Fruit fly (Drosophila melanogaster) whole organism, embryonic: ENCODE data around the gene CG15923.
A peak's percentile ranks its signal among the peaks of the same experiment; 100 is the strongest.

Experiments
- BtbVII ChIP-seq: fragments of 200-800 bp; sonication (Bioruptor generic); optimal IDR thresholded peaks from 3 replicates; lab custom pipeline; 2017; ENCODE audit warnings: missing biosample characterization, mild to moderate bottlenecking, missing genetic modification characterization
- CG11695 ChIP-seq: fragments of 200-800 bp; sonication (Bioruptor generic); IDR thresholded peaks from 3 replicates; pipeline ENCODE4 v1.3.6; 2022; ENCODE audit warnings: missing biosample characterization, missing genetic modification characterization
- CG1233 ChIP-seq: fragments of 200-800 bp; sonication (Bioruptor generic); optimal IDR thresholded peaks from 4 replicates; lab custom pipeline; 2018; ENCODE audit warnings: missing biosample characterization, mild to moderate bottlenecking, missing genetic modification characterization
- CG12391 ChIP-seq: fragments of 200-800 bp; sonication (Bioruptor generic); optimal IDR thresholded peaks from 3 replicates; lab custom pipeline; 2018; ENCODE audit warnings: missing biosample characterization, mild to moderate bottlenecking, missing genetic modification characterization, moderate library complexity
- CG12769 ChIP-seq: fragments of 200-800 bp; sonication (Bioruptor generic); optimal IDR thresholded peaks from 2 replicates; lab custom pipeline; 2019; ENCODE audit warnings: missing biosample characterization, mild to moderate bottlenecking, missing genetic modification characterization, moderate library complexity
- CG13296 ChIP-seq: fragments of 200-800 bp; sonication (Bioruptor generic); optimal IDR thresholded peaks from 3 replicates; lab custom pipeline; 2018; ENCODE audit warnings: missing biosample characterization, mild to moderate bottlenecking, missing genetic modification characterization
- CG17359 ChIP-seq: fragments of 200-800 bp; sonication (Bioruptor generic); optimal IDR thresholded peaks from 3 replicates; lab custom pipeline; 2018; ENCODE audit warnings: missing biosample characterization, mild to moderate bottlenecking, missing genetic modification characterization, moderate library complexity
- CG17912 ChIP-seq: fragments of 200-800 bp; sonication (Bioruptor generic); optimal IDR thresholded peaks from 2 replicates; lab custom pipeline; 2018; ENCODE audit warnings: missing biosample characterization, mild to moderate bottlenecking, missing genetic modification characterization
- CG18262 ChIP-seq: fragments of 200-800 bp; optimal IDR thresholded peaks from 3 replicates; lab custom pipeline; 2019; ENCODE audit warnings: missing biosample characterization, mild to moderate bottlenecking, missing genetic modification characterization, moderate library complexity
- CG2875 ChIP-seq: fragments of 200-800 bp; sonication (Bioruptor generic); optimal IDR thresholded peaks from 2 replicates; lab custom pipeline; 2017; ENCODE audit warnings: missing biosample characterization, mild to moderate bottlenecking, missing genetic modification characterization, missing genetic modification reagents
- CG33213 ChIP-seq: fragments of 200-800 bp; sonication (Bioruptor generic); optimal IDR thresholded peaks from 3 replicates; lab custom pipeline; 2016; ENCODE audit warnings: missing biosample characterization, missing genetic modification characterization
- CG3847 ChIP-seq: fragments of 200-800 bp; sonication (Bioruptor generic); IDR thresholded peaks from 2 replicates; pipeline ENCODE4 v1.3.6; 2022; ENCODE audit warnings: missing biosample characterization, missing genetic modification characterization
- CG3995 ChIP-seq: fragments of 200-800 bp; sonication (Bioruptor generic); optimal IDR thresholded peaks from 3 replicates; lab custom pipeline; 2016; ENCODE audit warnings: missing biosample characterization, missing genetic modification characterization
- CG4328 ChIP-seq: fragments of 200-800 bp; sonication (Bioruptor generic); optimal IDR thresholded peaks from 3 replicates; lab custom pipeline; 2017; ENCODE audit warnings: missing biosample characterization, missing genetic modification reagents, missing genetic modification characterization
- CG4617 ChIP-seq: fragments of 200-800 bp; sonication (Bioruptor generic); optimal IDR thresholded peaks from 3 replicates; lab custom pipeline; 2016; ENCODE audit warnings: missing biosample characterization, missing genetic modification characterization, borderline replicate concordance
- CG5245 ChIP-seq: fragments of 200-800 bp; sonication (Bioruptor generic); optimal IDR thresholded peaks from 3 replicates; lab custom pipeline; 2016; ENCODE audit warnings: missing biosample characterization, missing genetic modification characterization
- CG7271 ChIP-seq: fragments of 200-800 bp; sonication (Bioruptor generic); optimal IDR thresholded peaks from 2 replicates; lab custom pipeline; 2018; ENCODE audit warnings: missing biosample characterization, mild to moderate bottlenecking, missing genetic modification characterization, moderate library complexity
- CG7745 ChIP-seq: fragments of 200-800 bp; sonication (Bioruptor generic); optimal IDR thresholded peaks from 2 replicates; lab custom pipeline; 2018; ENCODE audit warnings: missing biosample characterization, mild to moderate bottlenecking, missing genetic modification characterization, moderate library complexity
- CG8089 ChIP-seq: fragments of 200-800 bp; sonication (Bioruptor generic); optimal IDR thresholded peaks from 3 replicates; lab custom pipeline; 2016; ENCODE audit warnings: missing biosample characterization, missing genetic modification characterization
- CG9609 ChIP-seq: fragments of 200-800 bp; sonication (Bioruptor generic); optimal IDR thresholded peaks from 3 replicates; lab custom pipeline; 2016; ENCODE audit warnings: missing biosample characterization, missing genetic modification characterization
- CG9727 ChIP-seq: fragments of 200-800 bp; sonication (Bioruptor generic); optimal IDR thresholded peaks from 3 replicates; lab custom pipeline; 2017; ENCODE audit warnings: missing biosample characterization, mild to moderate bottlenecking, missing genetic modification characterization
- Dbx ChIP-seq: fragments of 200-800 bp; sonication (Bioruptor generic); IDR thresholded peaks from 3 replicates; pipeline ENCODE4 v1.3.6; 2022; ENCODE audit warnings: missing biosample characterization, missing genetic modification characterization
- Elba2 ChIP-seq: fragments of 200-800 bp; sonication (Bioruptor generic); optimal IDR thresholded peaks from 3 replicates; lab custom pipeline; 2016; ENCODE audit warnings: missing biosample characterization, missing genetic modification characterization
- Gug ChIP-seq: fragments of 200-800 bp; sonication (Bioruptor generic); IDR thresholded peaks from 4 replicates; pipeline ENCODE4 v1.3.6; 2022; ENCODE audit warnings: missing biosample characterization, missing genetic modification characterization
- Hand ChIP-seq: fragments of 200-800 bp; sonication (Bioruptor generic); optimal IDR thresholded peaks from 2 replicates; lab custom pipeline; 2017; ENCODE audit warnings: mild to moderate bottlenecking, missing biosample characterization, missing genetic modification reagents, missing genetic modification characterization
- HmgD ChIP-seq: fragments of 200-800 bp; sonication (Bioruptor generic); optimal IDR thresholded peaks from 3 replicates; lab custom pipeline; 2016; ENCODE audit warnings: missing biosample characterization, missing genetic modification characterization
- Hmr ChIP-seq: fragments of 200-800 bp; sonication (Bioruptor generic); optimal IDR thresholded peaks from 3 replicates; lab custom pipeline; 2017; ENCODE audit warnings: mild to moderate bottlenecking, missing biosample characterization, missing genetic modification reagents, missing genetic modification characterization
- Hr51 ChIP-seq, 2 experiments: fragments of 200-800 bp; sonication (Bioruptor generic); optimal IDR thresholded peaks; 2 replicates in 1 of 2; 3 replicates in 1 of 2; lab custom pipeline; 2016 to 2018; ENCODE audit warnings: missing biosample characterization in 2 of 2, missing genetic modification characterization in 2 of 2, mild to moderate bottlenecking in 1 of 2, moderate library complexity in 1 of 2
- Hsf ChIP-seq: fragments of 200-800 bp; sonication (Bioruptor generic); optimal IDR thresholded peaks from 3 replicates; lab custom pipeline; 2016; ENCODE audit warnings: missing biosample characterization, missing genetic modification characterization
- MTF-1 ChIP-seq: fragments of 200-800 bp; sonication (Bioruptor generic); optimal IDR thresholded peaks from 2 replicates; lab custom pipeline; 2018; ENCODE audit warnings: missing biosample characterization, mild to moderate bottlenecking, missing genetic modification characterization, borderline replicate concordance
- Max ChIP-seq: fragments of 200-800 bp; sonication (Bioruptor generic); optimal IDR thresholded peaks from 2 replicates; lab custom pipeline; 2016; ENCODE audit warnings: missing biosample characterization, mild to moderate bottlenecking, missing genetic modification characterization
- Med ChIP-seq: fragments of 200-800 bp; sonication (Bioruptor generic); peaks from one replicate; lab custom pipeline; 2016; ENCODE audit warnings: missing biosample characterization, missing genetic modification characterization, mild to moderate bottlenecking, inconsistent platforms, moderate library complexity
- Scr ChIP-seq: fragments of 200-800 bp; sonication (Bioruptor generic); IDR thresholded peaks from 2 replicates; pipeline ENCODE4 v1.3.6; 2022; ENCODE audit warnings: missing biosample characterization, missing genetic modification characterization; ENCODE audit not compliant: partially characterized antibody
- bab2 ChIP-seq: fragments of 200-800 bp; sonication (Bioruptor generic); optimal IDR thresholded peaks from 2 replicates; lab custom pipeline; 2016; ENCODE audit warnings: missing biosample characterization, missing genetic modification characterization
- dmrt99B ChIP-seq: fragments of 200-800 bp; sonication (Bioruptor generic); optimal IDR thresholded peaks from 2 replicates; lab custom pipeline; 2018; ENCODE audit warnings: missing biosample characterization, mild to moderate bottlenecking, missing genetic modification characterization, moderate library complexity
- fd96Cb ChIP-seq: fragments of 200-800 bp; sonication (Bioruptor generic); optimal IDR thresholded peaks from 2 replicates; lab custom pipeline; 2018; ENCODE audit warnings: missing biosample characterization, mild to moderate bottlenecking, missing genetic modification characterization, moderate library complexity
- hb ChIP-seq: fragments of 200-800 bp; sonication (Bioruptor generic); IDR thresholded peaks from 3 replicates; pipeline ENCODE4 v1.3.6; 2022; ENCODE audit warnings: missing biosample characterization, missing genetic modification characterization; ENCODE audit not compliant: partially characterized antibody
- hbn ChIP-seq: fragments of 200-800 bp; sonication (Bioruptor generic); IDR thresholded peaks from 2 replicates; pipeline ENCODE4 v1.3.6; 2022; ENCODE audit warnings: missing biosample characterization, missing genetic modification characterization; ENCODE audit not compliant: partially characterized antibody
- kay ChIP-seq: fragments of 200-800 bp; sonication (Bioruptor generic); optimal IDR thresholded peaks from 2 replicates; lab custom pipeline; 2016; ENCODE audit warnings: missing biosample characterization, missing genetic modification characterization
- ken ChIP-seq: fragments of 200-800 bp; sonication (Bioruptor generic); IDR thresholded peaks from 3 replicates; pipeline ENCODE4 v1.3.6; 2022; ENCODE audit warnings: missing biosample characterization, missing genetic modification characterization
- klu ChIP-seq: fragments of 200-800 bp; sonication (Bioruptor generic); IDR thresholded peaks from 2 replicates; pipeline ENCODE4 v1.3.6; 2022; ENCODE audit warnings: missing biosample characterization, missing genetic modification characterization
- maf-S ChIP-seq: fragments of 200-800 bp; sonication (Bioruptor generic); optimal IDR thresholded peaks from 2 replicates; lab custom pipeline; 2016; ENCODE audit warnings: missing biosample characterization, missing genetic modification characterization
- pzg ChIP-seq: fragments of 200-800 bp; sonication (Bioruptor generic); optimal IDR thresholded peaks from 3 replicates; lab custom pipeline; 2018; ENCODE audit warnings: missing biosample characterization, mild to moderate bottlenecking, missing genetic modification characterization, moderate library complexity
- sisA ChIP-seq: fragments of 200-800 bp; sonication (Bioruptor generic); IDR thresholded peaks from 2 replicates; pipeline ENCODE4 v1.3.6; 2022; ENCODE audit warnings: missing biosample characterization, missing genetic modification characterization
- slbo ChIP-seq: fragments of 200-800 bp; sonication (Bioruptor generic); IDR thresholded peaks from 2 replicates; pipeline ENCODE4 v1.3.6; 2022; ENCODE audit warnings: missing biosample characterization, missing genetic modification characterization
- tio ChIP-seq: fragments of 200-800 bp; sonication (Bioruptor generic); optimal IDR thresholded peaks from 2 replicates; lab custom pipeline; 2017; ENCODE audit warnings: missing biosample characterization, missing genetic modification characterization, inconsistent platforms
- tup ChIP-seq: fragments of 200-800 bp; sonication (Bioruptor generic); optimal IDR thresholded peaks from 2 replicates; lab custom pipeline; 2016; ENCODE audit warnings: missing biosample characterization, mild to moderate bottlenecking, missing genetic modification characterization, moderate library complexity
- twi ChIP-seq: fragments of 200-800 bp; optimal IDR thresholded peaks from 2 replicates; lab custom pipeline; 2019; ENCODE audit warnings: missing biosample characterization, mild to moderate bottlenecking, missing genetic modification characterization, moderate library complexity
- vnd ChIP-seq: fragments of 200-800 bp; sonication (Bioruptor generic); IDR thresholded peaks from 3 replicates; pipeline ENCODE4 v1.3.6; 2022; ENCODE audit warnings: missing biosample characterization, missing genetic modification characterization; ENCODE audit not compliant: partially characterized antibody
- wor ChIP-seq: fragments of 200-800 bp; sonication (Bioruptor generic); IDR thresholded peaks from 2 replicates; pipeline ENCODE4 v1.3.6; 2022; ENCODE audit warnings: missing biosample characterization, missing genetic modification characterization

CG15923 gene

dm6 chr3R:20588480-20588785 lies 28.3 kb downstream of the CG15923 start, which contains the start of gene Srp72 (continued):
- TF ChIP-seq CG17912 (GFP tag; lab: Kevin White, UChicago) (no peak), CG4328 (GFP tag; lab: Kevin White, UChicago) (peak; percentile 29), CG11695 (GFP tag; lab: Robert Waterston, UW) (peak; percentile 68; the same call in 2 of the 3 replicates), CG18262 (tag; lab: Kevin White, UChicago) (peak; percentile 34), CG5245 (GFP tag; lab: Kevin White, UChicago) (peak; percentile 34), CG2875 (peak; percentile 16), kay (GFP tag; lab: Kevin White, UChicago) (peak; percentile 10), fd96Cb (tag; lab: Kevin White, UChicago) (peak; percentile 52), CG9727 (peak; percentile 66), maf-S (GFP tag; lab: Kevin White, UChicago) (no peak), Gug (peak; percentile 48; the same call in 1 of the 4 replicates), hbn (GFP tag; lab: Robert Waterston, UW) (no peak), vnd (no peak), tup (GFP tag; lab: Kevin White, UChicago) (peak; percentile 16), CG12769 (tag; lab: Kevin White, UChicago) (no peak), dmrt99B (tag; lab: Kevin White, UChicago) (peak; percentile 37), CG7745 (tag; lab: Kevin White, UChicago) (peak; percentile 91), CG4617 (GFP tag; lab: Kevin White, UChicago) (peak; percentile 11), CG13296 (GFP tag; lab: Kevin White, UChicago) (peak; percentile 22), CG33213 (GFP tag; lab: Kevin White, UChicago) (peak; percentile 18), CG1233 (GFP tag; lab: Kevin White, UChicago) (peak; percentile 26), hb (GFP tag; lab: Robert Waterston, UW) (no peak), CG3847 (GFP tag; lab: Robert Waterston, UW) (peak; percentile 62), Hsf (GFP tag; lab: Kevin White, UChicago) (peak; percentile 48), HmgD (GFP tag; lab: Kevin White, UChicago) (no peak), Med (GFP tag; lab: Kevin White, UChicago) (peak; percentile 86), pzg (GFP tag; lab: Kevin White, UChicago) (peak; percentile 35), tio (GFP tag; lab: Kevin White, UChicago) (peak; percentile 29), CG8089 (GFP tag; lab: Kevin White, UChicago) (no peak), slbo (peak; percentile 70), klu (GFP tag; lab: Robert Waterston, UW) (no peak), ken (peak; percentile 62), Scr (GFP tag; lab: Robert Waterston, UW) (no peak), Hand (GFP tag; lab: Kevin White, UChicago) (no peak), wor (GFP tag; lab: Robert Waterston, UW) (no peak), Elba2 (GFP tag; lab: Kevin White, UChicago) (no peak), bab2 (GFP tag; lab: Kevin White, UChicago) (peak; percentile 20), Hmr (GFP tag; lab: Kevin White, UChicago) (peak; percentile 37), CG9609 (no peak), sisA (GFP tag; lab: Robert Waterston, UW) (peak; percentile 37; the same call in 1 of the 2 replicates), CG7271 (tag; lab: Kevin White, UChicago) (no peak), MTF-1 (no peak), twi (peak; percentile 28), CG17359 (tag; lab: Kevin White, UChicago) (peak; percentile 60), CG3995 (GFP tag; lab: Kevin White, UChicago) (peak; percentile 21), BtbVII (GFP tag; lab: Kevin White, UChicago) (no peak), Dbx (peak; percentile 54; the same call in 2 of the 3 replicates), Max (GFP tag; lab: Kevin White, UChicago) (peak; percentile 50), Hr51 (GFP tag; optimal IDR thresholded peaks at IDR 0.05; lab: Kevin White, UChicago) (peak; percentile 19 to 33), CG12391 (tag; lab: Kevin White, UChicago) (peak; percentile 78)
